Worm (Caenorhabditis elegans) whole organism, L4 larva: ENCODE data around the gene sfxn-1.4.

ENCODE experiments used
- F10B5.3 ChIP-seq: sonication (generic microtip); optimal IDR thresholded peaks from 2 replicates; lab custom pipeline; 2016; ENCODE audit warnings: mild to moderate bottlenecking, missing genetic modification characterization, missing compliant biosample characterization
- F37D6.2 ChIP-seq: sonication (generic microtip); optimal IDR thresholded peaks from 2 replicates; lab custom pipeline; 2016; ENCODE audit warnings: mild to moderate bottlenecking, missing genetic modification characterization, missing compliant biosample characterization
- F49E8.2 ChIP-seq: sonication (generic microtip); optimal IDR thresholded peaks from 2 replicates; lab custom pipeline; 2016; ENCODE audit warnings: missing compliant biosample characterization, mild to moderate bottlenecking, missing genetic modification characterization, borderline replicate concordance
- T20F7.1 ChIP-seq: fragments of 200-800 bp; sonication (Bioruptor generic); optimal IDR thresholded peaks from 2 replicates; lab custom pipeline; 2018; ENCODE audit warnings: mild to moderate bottlenecking, missing genetic modification characterization, missing compliant biosample characterization
- Y105C5A.15 ChIP-seq: fragments of 200-800 bp; sonication (Bioruptor generic); IDR thresholded peaks from 2 replicates; pipeline ENCODE4 v1.3.6; 2022; ENCODE audit warnings: missing genetic modification characterization, missing compliant biosample characterization
- Y5F2A.4 ChIP-seq: fragments of 200-800 bp; sonication (Bioruptor generic); optimal IDR thresholded peaks from 2 replicates; lab custom pipeline; 2018; ENCODE audit warnings: mild to moderate bottlenecking, missing genetic modification characterization, missing compliant biosample characterization
- Y75B8A.6 ChIP-seq: fragments of 200-800 bp; sonication (Bioruptor generic); IDR thresholded peaks from 2 replicates; pipeline ENCODE4 v1.3.6; 2022; ENCODE audit warnings: missing genetic modification reagents, missing genetic modification characterization, missing compliant biosample characterization
- aha-1 ChIP-seq: fragments of 150-350 bp; peaks from one replicate; lab custom pipeline; 2014; ENCODE audit warnings: missing biosample characterization, missing genetic modification characterization
- arid-1 ChIP-seq: fragments of 200-800 bp; sonication (Bioruptor generic); conservative IDR thresholded peaks from 2 replicates; pipeline ENCODE4 v1.3.6; 2022; ENCODE audit warnings: missing genetic modification reagents, missing genetic modification characterization, missing compliant biosample characterization
- ceh-20 ChIP-seq: fragments of 200-800 bp; sonication (Bioruptor generic); IDR thresholded peaks from 2 replicates; pipeline ENCODE4 v1.3.6; 2022; ENCODE audit warnings: missing genetic modification reagents, missing genetic modification characterization, missing compliant biosample characterization
- ceh-28 ChIP-seq: fragments of 150-350 bp; optimal IDR thresholded peaks from 2 replicates; lab custom pipeline; 2014; ENCODE audit warnings: missing biosample characterization, missing genetic modification reagents, missing genetic modification characterization
- ceh-44 ChIP-seq: fragments of 200-800 bp; sonication (Bioruptor generic); IDR thresholded peaks from 2 replicates; pipeline ENCODE4 v1.3.6; 2022; ENCODE audit warnings: missing genetic modification reagents, missing genetic modification characterization, missing compliant biosample characterization
- ces-1 ChIP-seq: fragments of 150-350 bp; sonication (generic microtip); optimal IDR thresholded peaks from 4 replicates; lab custom pipeline; 2014; ENCODE audit warnings: missing biosample characterization, missing genetic modification reagents, missing genetic modification characterization
- ctbp-1 ChIP-seq: fragments of 200-800 bp; sonication (Bioruptor generic); IDR thresholded peaks from 2 replicates; pipeline ENCODE4 v1.3.6; 2022; ENCODE audit warnings: missing genetic modification reagents, missing genetic modification characterization, missing compliant biosample characterization
- daf-12 ChIP-seq: fragments of 150-350 bp; optimal IDR thresholded peaks from 2 replicates; lab custom pipeline; 2014; ENCODE audit warnings: missing biosample characterization, missing genetic modification reagents, missing genetic modification characterization
- daf-19 ChIP-seq: fragments of 200-800 bp; sonication (Bioruptor generic); conservative IDR thresholded peaks from 2 replicates; pipeline ENCODE4 v1.3.6; 2022; ENCODE audit warnings: missing genetic modification characterization, missing compliant biosample characterization
- daf-8 ChIP-seq: fragments of 200-800 bp; sonication (Bioruptor generic); IDR thresholded peaks from 2 replicates; pipeline ENCODE4 v1.3.6; 2022; ENCODE audit warnings: missing genetic modification characterization, missing compliant biosample characterization
- dmd-8 ChIP-seq: fragments of 200-800 bp; sonication (Bioruptor generic); IDR thresholded peaks from 2 replicates; pipeline ENCODE4 v1.3.6; 2022; ENCODE audit warnings: missing genetic modification characterization, missing compliant biosample characterization
- dpl-1 ChIP-seq: fragments of 150-350 bp; optimal IDR thresholded peaks from 2 replicates; lab custom pipeline; 2014; ENCODE audit warnings: missing biosample characterization, missing genetic modification reagents, missing genetic modification characterization
- dve-1 ChIP-seq: sonication (generic microtip); optimal IDR thresholded peaks from 2 replicates; lab custom pipeline; 2017; ENCODE audit warnings: antibody characterized with exemption, mild to moderate bottlenecking, missing genetic modification characterization, missing compliant biosample characterization; ENCODE audit not compliant: insufficient read depth
- fkh-10 ChIP-seq: fragments of 150-350 bp; optimal IDR thresholded peaks from 2 replicates; lab custom pipeline; 2014; ENCODE audit warnings: missing biosample characterization, missing genetic modification reagents, missing genetic modification characterization
- fos-1 ChIP-seq: fragments of 150-350 bp; optimal IDR thresholded peaks from 2 replicates; lab custom pipeline; 2014; ENCODE audit warnings: missing biosample characterization, missing genetic modification characterization
- hif-1 ChIP-seq, 2 experiments: sonication (generic microtip); optimal IDR thresholded peaks; 2 replicates each; lab custom pipeline; 2016 to 2017; ENCODE audit warnings: missing compliant biosample characterization in 2 of 2, missing genetic modification characterization in 2 of 2, missing genetic modification reagents in 2 of 2, missing genotype in 2 of 2, mild to moderate bottlenecking in 1 of 2
- hlh-30 ChIP-seq: sonication (generic microtip); optimal IDR thresholded peaks from 2 replicates; lab custom pipeline; 2017; ENCODE audit warnings: antibody characterized with exemption, mild to moderate bottlenecking, missing genetic modification characterization, missing compliant biosample characterization; ENCODE audit not compliant: insufficient read depth
- lin-15B ChIP-seq: fragments of 150-350 bp; sonication (generic microtip); optimal IDR thresholded peaks from 3 replicates; lab custom pipeline; 2014; ENCODE audit warnings: missing biosample characterization, missing genetic modification characterization
- lin-38 ChIP-seq: fragments of 200-800 bp; sonication (Bioruptor generic); IDR thresholded peaks from 2 replicates; pipeline ENCODE4 v1.3.6; 2022; ENCODE audit warnings: missing genetic modification reagents, missing genetic modification characterization, missing compliant biosample characterization
- lsy-2 ChIP-seq, 2 experiments: fragments of 150-350 bp in 1 of 2; sonication (generic microtip) in 1 of 2; optimal IDR thresholded peaks; 2 replicates each; lab custom pipeline; 2014 to 2017; ENCODE audit warnings: missing biosample characterization in 2 of 2, missing genetic modification characterization in 2 of 2
- mdt-29 ChIP-seq: fragments of 200-800 bp; sonication (Bioruptor generic); IDR thresholded peaks from 2 replicates; pipeline ENCODE4 v1.3.6; 2022; ENCODE audit warnings: missing genetic modification reagents, missing genetic modification characterization, missing compliant biosample characterization
- mes-2 ChIP-seq: sonication (generic microtip); optimal IDR thresholded peaks from 2 replicates; lab custom pipeline; 2016; ENCODE audit warnings: missing genotype, mild to moderate bottlenecking, missing genetic modification characterization, missing compliant biosample characterization; ENCODE audit not compliant: poor library complexity, severe bottlenecking
- mxl-3 ChIP-seq: fragments of 200-800 bp; sonication (Bioruptor generic); optimal IDR thresholded peaks from 2 replicates; lab custom pipeline; 2018; ENCODE audit warnings: mild to moderate bottlenecking, missing genetic modification characterization, missing compliant biosample characterization
- nhr-10 ChIP-seq: fragments of 150-350 bp; optimal IDR thresholded peaks from 2 replicates; lab custom pipeline; 2014; ENCODE audit warnings: missing biosample characterization, missing genetic modification characterization
- nhr-102 ChIP-seq: sonication (generic microtip); optimal IDR thresholded peaks from 2 replicates; lab custom pipeline; 2016; ENCODE audit warnings: mild to moderate bottlenecking, missing genetic modification characterization, moderate library complexity, missing compliant biosample characterization
- nhr-11 ChIP-seq: fragments of 150-350 bp; optimal IDR thresholded peaks from 2 replicates; lab custom pipeline; 2014; ENCODE audit warnings: missing biosample characterization, missing genetic modification characterization
- nhr-25 ChIP-seq: sonication (generic microtip); optimal IDR thresholded peaks from 2 replicates; lab custom pipeline; 2017; ENCODE audit warnings: missing genetic modification characterization, mild to moderate bottlenecking, missing compliant biosample characterization, antibody characterized with exemption, moderate library complexity, borderline replicate concordance; ENCODE audit not compliant: insufficient read depth
- nhr-28 ChIP-seq: fragments of 150-350 bp; optimal IDR thresholded peaks from 2 replicates; lab custom pipeline; 2014; ENCODE audit warnings: missing biosample characterization, missing genetic modification characterization
- nhr-42 ChIP-seq: fragments of 200-800 bp; sonication (Bioruptor generic); IDR thresholded peaks from 2 replicates; pipeline ENCODE4 v1.3.6; 2022; ENCODE audit warnings: missing genetic modification characterization, missing compliant biosample characterization
- nhr-77 ChIP-seq: fragments of 150-350 bp; optimal IDR thresholded peaks from 2 replicates; lab custom pipeline; 2014; ENCODE audit warnings: missing biosample characterization, missing genetic modification characterization
- php-3 ChIP-seq: fragments of 200-800 bp; sonication (Bioruptor generic); IDR thresholded peaks from 2 replicates; pipeline ENCODE4 v1.3.6; 2022; ENCODE audit warnings: missing genetic modification reagents, missing genetic modification characterization, missing compliant biosample characterization
- pqm-1 ChIP-seq: sonication (generic microtip); optimal IDR thresholded peaks from 2 replicates; lab custom pipeline; 2017; ENCODE audit warnings: missing biosample characterization, missing genetic modification characterization
- saeg-2 ChIP-seq: fragments of 200-800 bp; sonication (Bioruptor generic); IDR thresholded peaks from 2 replicates; pipeline ENCODE4 v1.3.6; 2022; ENCODE audit warnings: missing genetic modification reagents, missing genetic modification characterization, missing compliant biosample characterization
- sdz-12 ChIP-seq: fragments of 200-800 bp; sonication (Bioruptor generic); optimal IDR thresholded peaks from 2 replicates; lab custom pipeline; 2018; ENCODE audit warnings: mild to moderate bottlenecking, missing genetic modification characterization, missing compliant biosample characterization
- set-16 ChIP-seq: fragments of 200-800 bp; sonication (Bioruptor generic); IDR thresholded peaks from 2 replicates; pipeline ENCODE4 v1.3.6; 2022; ENCODE audit warnings: missing genetic modification reagents, missing genetic modification characterization, missing compliant biosample characterization
- spr-3 ChIP-seq: fragments of 200-800 bp; sonication (Bioruptor generic); optimal IDR thresholded peaks from 2 replicates; lab custom pipeline; 2018; ENCODE audit warnings: mild to moderate bottlenecking, missing genetic modification characterization, missing compliant biosample characterization
- tra-1 ChIP-seq: fragments of 200-800 bp; sonication (Bioruptor generic); IDR thresholded peaks from 2 replicates; pipeline ENCODE4 v1.3.6; 2022; ENCODE audit warnings: missing genetic modification reagents, missing genetic modification characterization, missing compliant biosample characterization
- unc-62 ChIP-seq, 3 experiments: fragments of 150-350 bp in 1 of 3; sonication (generic microtip); optimal IDR thresholded peaks in 2 of 3; peaks in 1 of 3; 1 replicate in 1 of 3; 2 replicates in 2 of 3; lab custom pipeline; 2014 to 2017; ENCODE audit warnings: missing biosample characterization in 3 of 3, missing genetic modification characterization in 3 of 3, missing genetic modification reagents in 3 of 3, missing genotype in 1 of 3
- zfp-3 ChIP-seq: fragments of 200-800 bp; sonication (Bioruptor generic); conservative IDR thresholded peaks from 2 replicates; pipeline ENCODE4 v1.3.6; 2022; ENCODE audit warnings: missing genetic modification reagents, missing genetic modification characterization, missing compliant biosample characterization
- zip-2 ChIP-seq: fragments of 150-350 bp; optimal IDR thresholded peaks from 2 replicates; lab custom pipeline; 2014; ENCODE audit warnings: missing biosample characterization, missing genetic modification characterization
- ztf-11 ChIP-seq: fragments of 150-350 bp; optimal IDR thresholded peaks from 2 replicates; lab custom pipeline; 2014; ENCODE audit warnings: missing biosample characterization, missing genetic modification characterization
- ztf-7 ChIP-seq: fragments of 150-350 bp; optimal IDR thresholded peaks from 2 replicates; lab custom pipeline; 2014; ENCODE audit warnings: missing biosample characterization, missing genetic modification characterization

sfxn-1.4 gene

DNA sequence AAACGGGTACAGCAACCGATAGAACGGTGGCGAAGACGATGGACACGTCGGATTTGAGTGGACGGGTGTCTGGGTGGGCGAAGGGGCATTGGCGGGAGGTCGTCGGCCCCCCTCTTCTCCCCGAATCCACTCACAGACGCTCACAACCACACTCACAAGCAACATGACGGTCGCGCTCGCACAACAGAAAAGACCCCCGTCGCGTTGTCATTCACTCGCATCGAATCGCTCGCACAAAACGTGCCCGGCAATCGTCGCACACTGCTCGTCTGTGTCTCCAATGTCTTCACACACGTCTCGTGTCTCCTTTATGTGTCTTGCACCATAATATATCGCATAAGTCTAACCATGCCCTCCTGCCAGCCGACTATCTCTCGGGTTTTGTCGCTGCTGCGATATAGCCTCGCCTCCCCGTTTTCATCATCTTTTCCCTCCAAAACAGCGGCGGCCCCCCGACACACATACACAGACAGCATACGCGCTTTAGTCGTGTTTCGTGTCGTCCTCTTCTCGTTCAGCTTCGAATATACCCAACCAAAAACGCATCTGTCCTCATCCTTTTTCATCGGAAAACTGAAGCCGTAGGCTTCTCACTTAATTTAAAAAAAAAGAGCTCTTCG, 46.9 kb downstream of the sfxn-1.4 start (continued):
- TF ChIP-seq ceh-20 (GFP tag; lab: Robert Waterston, UW) (peak; percentile 84; the same call in 1 of the 2 replicates), lsy-2 (tag; optimal IDR thresholded peaks at IDR 0.05; lab: Kevin White, UChicago) (peak; percentile 84 to 87), mxl-3 (peak; percentile 93), dve-1 (tag; lab: Kevin White, UChicago) (peak; percentile 85), mes-2 (peak; percentile 81), aha-1 (tag; lab: Kevin White, UChicago) (peak; percentile 98), tra-1 (GFP tag; lab: Robert Waterston, UW) (0 out of 2 replicates have a peak, but pooled peaks have one; percentile 54), fos-1 (tag; lab: Kevin White, UChicago) (no peak), daf-19 (GFP tag; lab: Robert Waterston, UW) (no peak), zip-2 (tag; lab: Kevin White, UChicago) (no peak), Y5F2A.4 (GFP tag; lab: Kevin White, UChicago) (no peak), hlh-30 (tag; lab: Kevin White, UChicago) (peak; percentile 98), lin-15B (tag; lab: Kevin White, UChicago) (no peak), nhr-102 (tag; lab: Kevin White, UChicago) (peak; percentile 26), ztf-7 (peak; percentile 72), spr-3 (GFP tag; lab: Kevin White, UChicago) (peak; percentile 52), ctbp-1 (GFP tag; lab: Robert Waterston, UW) (peak; percentile 88), T20F7.1 (GFP tag; lab: Kevin White, UChicago) (no peak), Y75B8A.6 (GFP tag; lab: Robert Waterston, UW) (no peak), daf-8 (GFP tag; lab: Robert Waterston, UW) (no peak), nhr-10 (tag; lab: Kevin White, UChicago) (peak; percentile 34), daf-12 (tag; lab: Kevin White, UChicago) (no peak), F10B5.3 (tag; lab: Kevin White, UChicago) (peak; percentile 44), dpl-1 (GFP tag; lab: Kevin White, UChicago) (peak; percentile 60), F37D6.2 (tag; lab: Kevin White, UChicago) (peak; percentile 74), nhr-77 (tag; lab: Kevin White, UChicago) (peak; percentile 46), ztf-11 (tag; lab: Kevin White, UChicago) (no peak), sdz-12 (peak; percentile 4), arid-1 (GFP tag; lab: Robert Waterston, UW) (peak; percentile 80), ceh-44 (GFP tag; lab: Robert Waterston, UW) (peak; percentile 64; the same call in 1 of the 2 replicates), unc-62 (GFP tag; optimal IDR thresholded peaks at IDR 0.05 in 1 of 2; lab: Kevin White, UChicago) (peak in 1 of 2 experiments; percentile 100), unc-62 (tag; optimal IDR thresholded peaks at IDR 0.05; lab: Kevin White, UChicago) (no peak), ces-1 (GFP tag; lab: Kevin White, UChicago) (no peak), nhr-42 (GFP tag; lab: Robert Waterston, UW) (0 out of 2 replicates have a peak, but pooled peaks have one; percentile 51), F49E8.2 (tag; lab: Kevin White, UChicago) (no peak), fkh-10 (peak; percentile 25), nhr-28 (tag; lab: Kevin White, UChicago) (peak; percentile 84), lin-38 (peak; percentile 61), ceh-28 (tag; lab: Kevin White, UChicago) (no peak), Y105C5A.15 (GFP tag; lab: Robert Waterston, UW) (no peak), nhr-25 (tag; lab: Kevin White, UChicago) (peak; percentile 90), nhr-11 (peak; percentile 89), dmd-8 (GFP tag; lab: Robert Waterston, UW) (no peak), mdt-29 (GFP tag; lab: Robert Waterston, UW) (no peak; the same call in 1 of the 2 replicates), hif-1 (tag; optimal IDR thresholded peaks at IDR 0.05; lab: Kevin White, UChicago) (peak; percentile 22 to 90), set-16 (GFP tag; lab: Robert Waterston, UW) (peak; percentile 96), zfp-3 (no peak), php-3 (GFP tag; lab: Robert Waterston, UW) (peak; percentile 65), saeg-2 (no peak), pqm-1 (no peak)
